Fruit fly (Drosophila melanogaster) whole organism: ENCODE measurements around the gene Trm7-34.

Experiments
- CG8478 ChIP-seq: fragments of >200 bp; optimal IDR thresholded peaks from 2 replicates; lab custom pipeline; 2018; ENCODE audit warnings: inconsistent platforms
- EcR ChIP-seq, 2 experiments: fragments of >200 bp; optimal IDR thresholded peaks; 2 replicates each; lab custom pipeline; 2017; ENCODE audit warnings: missing biosample characterization in 2 of 2, missing genetic modification characterization in 2 of 2, missing genetic modification reagents in 2 of 2
- pan ChIP-seq: fragments of >200 bp; optimal IDR thresholded peaks from 2 replicates; lab custom pipeline; 2017
- psq ChIP-seq: fragments of >200 bp; optimal IDR thresholded peaks from 2 replicates; lab custom pipeline; 2017
- usp ChIP-seq: fragments of >200 bp; optimal IDR thresholded peaks from 2 replicates; lab custom pipeline; 2017; ENCODE audit warnings: missing biosample characterization, missing genetic modification characterization, mixed read lengths

dm6 chr3R:21112742-21113465 is 20.8 kb downstream of the Trm7-34 start:
- no peak for TF ChIP-seq pan (lab: Kevin White, UChicago)
- no peak for TF ChIP-seq EcR (GFP tag; optimal IDR thresholded peaks at IDR 0.05; lab: Kevin White, UChicago)
- no peak for TF ChIP-seq psq (lab: Kevin White, UChicago)
- no peak for TF ChIP-seq CG8478 (lab: Kevin White, UChicago)
- TF ChIP-seq usp (GFP tag; lab: Kevin White, UChicago) = no peak
